Fruit fly (Drosophila melanogaster): ENCODE data around the gene CG10559.

The CG10559 gene

dm6 chr3R:25329079-25329478 lies 13.2 kb upstream of the CG10559 start, which contains the start of gene CHKov1:
TSS of gene CHKov1 (minus strand) at chr3R:25329316.
- TF ChIP-seq CG7987 (GFP tag; optimal IDR thresholded peaks at IDR 0.05) (peak; percentile 6), CG2199 (GFP tag; IDR thresholded peaks at IDR 0.05) (0 out of 3 replicates have a peak, but pooled peaks have one; percentile 10), CG9817 (tag; optimal IDR thresholded peaks at IDR 0.05) (no peak), Jarid2 (GFP tag; optimal IDR thresholded peaks at IDR 0.05) (peak; percentile 90), lov (optimal IDR thresholded peaks at IDR 0.05) (no peak), lov (GFP tag; IDR thresholded peaks at IDR 0.05) (no peak), CG17612 (GFP tag; IDR thresholded peaks at IDR 0.05) (0 out of 2 replicates have a peak, but pooled peaks have one; percentile 17), Trl (optimal IDR thresholded peaks at IDR 0.05) (peak in 1 of 2 experiments; percentile 39), Trl (GFP tag; optimal IDR thresholded peaks at IDR 0.05) (no peak), HmgZ (tag; optimal IDR thresholded peaks at IDR 0.05) (peak; percentile 26), Doc2 (GFP tag; IDR thresholded peaks at IDR 0.05) (no peak), CG11247 (GFP tag; IDR thresholded peaks at IDR 0.05) (no peak; the same call in 1 of the 2 replicates), Ravus (GFP tag; IDR thresholded peaks at IDR 0.05) (no peak), Dbx (GFP tag; IDR thresholded peaks at IDR 0.05) (no peak), CG9727 (GFP tag; optimal IDR thresholded peaks at IDR 0.05) (no peak), pan (optimal IDR thresholded peaks at IDR 0.05) (no peak), pan (GFP tag; optimal IDR thresholded peaks at IDR 0.05 in 1 of 2, IDR thresholded peaks at IDR 0.05 in 1 of 2) (peak in 1 of 2 experiments; percentile 11), NFAT (GFP tag; IDR thresholded peaks at IDR 0.05) (peak; percentile 23; the same call in 1 of the 2 replicates), pros (GFP tag; optimal IDR thresholded peaks at IDR 0.05) (no peak), ems (GFP tag; optimal IDR thresholded peaks at IDR 0.05) (no peak), CG8944 (GFP tag; optimal IDR thresholded peaks at IDR 0.05) (no peak), CG43689 (GFP tag; IDR thresholded peaks at IDR 0.05) (no peak), zen2 (GFP tag; IDR thresholded peaks at IDR 0.05; ENCODE audit: partially characterized antibody) (no peak), vfl (GFP tag; optimal IDR thresholded peaks at IDR 0.05) (no peak), CG18599 (GFP tag; optimal IDR thresholded peaks at IDR 0.05) (no peak), ci (GFP tag; IDR thresholded peaks at IDR 0.05) (peak; percentile 56; the same call in 2 of the 3 replicates), cad (GFP tag; optimal IDR thresholded peaks at IDR 0.05) (no peak), Doc3 (GFP tag; IDR thresholded peaks at IDR 0.05; ENCODE audit: partially characterized antibody) (no peak), CG16779 (GFP tag; IDR thresholded peaks at IDR 0.05) (no peak), chinmo (GFP tag; IDR thresholded peaks at IDR 0.05; ENCODE audit: partially characterized antibody) (0 out of 4 replicates have a peak, but pooled peaks have one; percentile 40), CG15514 (GFP tag; optimal IDR thresholded peaks at IDR 0.05) (peak; percentile 24), fd102C (GFP tag; optimal IDR thresholded peaks at IDR 0.05) (no peak), Scr (GFP tag; IDR thresholded peaks at IDR 0.05; ENCODE audit: partially characterized antibody) (no peak), CG15269 (tag; optimal IDR thresholded peaks at IDR 0.05) (no peak), CG13287 (GFP tag; IDR thresholded peaks at IDR 0.05; ENCODE audit: partially characterized antibody) (peak; percentile 13; the same call in 1 of the 2 replicates), Drgx (GFP tag; IDR thresholded peaks at IDR 0.05) (peak; percentile 39; the same call in 1 of the 2 replicates), unc-4 (GFP tag; IDR thresholded peaks at IDR 0.05; ENCODE audit: partially characterized antibody) (no peak), exex (tag; optimal IDR thresholded peaks at IDR 0.05) (peak; percentile 41), scrt (GFP tag; optimal IDR thresholded peaks at IDR 0.05) (no peak), sens (GFP tag) (peak; percentile 47), Mes4 (GFP tag; optimal IDR thresholded peaks at IDR 0.05) (no peak), CG8089 (GFP tag; optimal IDR thresholded peaks at IDR 0.05) (no peak), row (GFP tag; IDR thresholded peaks at IDR 0.05) (0 out of 3 replicates have a peak, but pooled peaks have one; percentile 1), BEAF-32 (GFP tag; optimal IDR thresholded peaks at IDR 0.05) (no peak), grn (GFP tag; optimal IDR thresholded peaks at IDR 0.05) (peak; percentile 17), Ptx1 (GFP tag; IDR thresholded peaks at IDR 0.05) (no peak), Bgb (GFP tag; IDR thresholded peaks at IDR 0.05; ENCODE audit: partially characterized antibody) (peak; percentile 30; the same call in 1 of the 2 replicates), CG34422 (GFP tag; IDR thresholded peaks at IDR 0.05) (0 out of 3 replicates have a peak, but pooled peaks have one; percentile 41), pum (GFP tag; optimal IDR thresholded peaks at IDR 0.05) (no peak), bbx (GFP tag; IDR thresholded peaks at IDR 0.05; ENCODE audit: partially characterized antibody) (peak; percentile 39; the same call in 1 of the 2 replicates), CG14441 (GFP tag; IDR thresholded peaks at IDR 0.05) (0 out of 2 replicates have a peak, but pooled peaks have one; percentile 10)

All from whole organism, embryonic.